Worm (Caenorhabditis elegans) whole organism, late embryonic: ENCODE data around the gene fbxa-116.

Source experiments
- C38D4.7 ChIP-seq: fragments of 200-800 bp; sonication (Bioruptor generic); optimal IDR thresholded peaks from 2 replicates; lab custom pipeline; 2018; ENCODE audit warnings: mild to moderate bottlenecking, missing genetic modification characterization, moderate library complexity, missing compliant biosample characterization
- K09A11.1 ChIP-seq: sonication (generic microtip); optimal IDR thresholded peaks from 2 replicates; lab custom pipeline; 2017; ENCODE audit warnings: antibody characterized with exemption, mild to moderate bottlenecking, missing genetic modification characterization, missing compliant biosample characterization; ENCODE audit not compliant: insufficient read depth
- T23F11.4 ChIP-seq: fragments of 200-800 bp; sonication (Bioruptor generic); optimal IDR thresholded peaks from 2 replicates; lab custom pipeline; 2018; ENCODE audit warnings: mild to moderate bottlenecking, missing genetic modification characterization, missing compliant biosample characterization
- ahr-1 ChIP-seq: sonication (generic microtip); optimal IDR thresholded peaks from 2 replicates; lab custom pipeline; 2016; ENCODE audit warnings: missing genetic modification characterization, missing compliant biosample characterization
- ceh-14 ChIP-seq: sonication (generic microtip); optimal IDR thresholded peaks from 2 replicates; lab custom pipeline; 2016; ENCODE audit warnings: missing genotype, missing genetic modification characterization, missing compliant biosample characterization
- ceh-18 ChIP-seq: sonication (generic microtip); optimal IDR thresholded peaks from 2 replicates; lab custom pipeline; 2016; ENCODE audit warnings: missing genetic modification characterization, missing compliant biosample characterization
- ceh-34 ChIP-seq: sonication (generic microtip); optimal IDR thresholded peaks from 2 replicates; lab custom pipeline; 2016; ENCODE audit warnings: mild to moderate bottlenecking, missing genetic modification characterization, missing compliant biosample characterization
- ceh-48 ChIP-seq: sonication (generic microtip); optimal IDR thresholded peaks from 2 replicates; lab custom pipeline; 2016; ENCODE audit warnings: missing genetic modification characterization, inconsistent platforms, missing compliant biosample characterization
- dmd-4 ChIP-seq: sonication (generic microtip); optimal IDR thresholded peaks from 2 replicates; lab custom pipeline; 2016; ENCODE audit warnings: borderline replicate concordance, missing genetic modification characterization, missing compliant biosample characterization
- dve-1 ChIP-seq: sonication (generic microtip); optimal IDR thresholded peaks from 2 replicates; lab custom pipeline; 2017; ENCODE audit warnings: antibody characterized with exemption, mild to moderate bottlenecking, missing genetic modification characterization, missing compliant biosample characterization
- elt-2 ChIP-seq: sonication (generic microtip); optimal IDR thresholded peaks from 2 replicates; lab custom pipeline; 2016; ENCODE audit warnings: missing genetic modification reagents, missing genetic modification characterization, missing compliant biosample characterization
- ets-4 ChIP-seq: sonication (generic microtip); optimal IDR thresholded peaks from 2 replicates; lab custom pipeline; 2016; ENCODE audit warnings: missing genetic modification characterization, missing compliant biosample characterization
- hlh-13 ChIP-seq: fragments of 200-800 bp; sonication (Bioruptor generic); optimal IDR thresholded peaks from 2 replicates; lab custom pipeline; 2018; ENCODE audit warnings: mild to moderate bottlenecking, missing genetic modification characterization, missing compliant biosample characterization
- hlh-30 ChIP-seq: sonication (generic microtip); optimal IDR thresholded peaks from 2 replicates; lab custom pipeline; 2017; ENCODE audit warnings: antibody characterized with exemption, missing genetic modification characterization, missing compliant biosample characterization; ENCODE audit not compliant: insufficient read depth
- hlh-8 ChIP-seq: sonication (generic microtip); optimal IDR thresholded peaks from 2 replicates; lab custom pipeline; 2016; ENCODE audit warnings: missing genotype, missing genetic modification characterization, missing compliant biosample characterization
- lim-6 ChIP-seq: sonication (generic microtip); optimal IDR thresholded peaks from 2 replicates; lab custom pipeline; 2016; ENCODE audit warnings: missing genetic modification characterization, missing compliant biosample characterization
- nfya-1 ChIP-seq: sonication (generic microtip); optimal IDR thresholded peaks from 2 replicates; lab custom pipeline; 2017; ENCODE audit warnings: missing genetic modification characterization, mild to moderate bottlenecking, missing compliant biosample characterization, antibody characterized with exemption, moderate library complexity
- nhr-11 ChIP-seq: fragments of 150-350 bp; optimal IDR thresholded peaks from 2 replicates; lab custom pipeline; 2014; ENCODE audit warnings: missing biosample characterization, missing genetic modification characterization
- odd-2 ChIP-seq: sonication (generic microtip); optimal IDR thresholded peaks from 2 replicates; lab custom pipeline; 2017; ENCODE audit warnings: antibody characterized with exemption, mild to moderate bottlenecking, missing genetic modification characterization, missing compliant biosample characterization
- pax-1 ChIP-seq: fragments of 150-350 bp; optimal IDR thresholded peaks from 2 replicates; lab custom pipeline; 2014; ENCODE audit warnings: missing biosample characterization, missing genetic modification characterization
- pha-4 ChIP-seq: fragments of 150-350 bp; optimal IDR thresholded peaks from 2 replicates; lab custom pipeline; 2018; ENCODE audit warnings: missing biosample characterization, missing genetic modification reagents, missing genetic modification characterization
- pqm-1 ChIP-seq: sonication (generic microtip); optimal IDR thresholded peaks from 2 replicates; lab custom pipeline; 2016; ENCODE audit warnings: missing genetic modification characterization, missing compliant biosample characterization
- pros-1 ChIP-seq: fragments of 150-350 bp; optimal IDR thresholded peaks from 2 replicates; lab custom pipeline; 2014; ENCODE audit warnings: missing biosample characterization, missing genetic modification reagents, missing genetic modification characterization
- rnt-1 ChIP-seq: sonication (generic microtip); optimal IDR thresholded peaks from 2 replicates; lab custom pipeline; 2016; ENCODE audit warnings: missing genetic modification characterization, missing compliant biosample characterization
- sdc-2 ChIP-seq: sonication (generic microtip); optimal IDR thresholded peaks from 2 replicates; lab custom pipeline; 2016; ENCODE audit warnings: missing genotype, missing genetic modification characterization, missing compliant biosample characterization
- sox-2 ChIP-seq: fragments of 200-800 bp; sonication (Bioruptor generic); IDR thresholded peaks from 2 replicates; pipeline ENCODE4 v1.3.6; 2022; ENCODE audit warnings: missing genetic modification reagents, missing genetic modification characterization, missing compliant biosample characterization
- syd-9 ChIP-seq: sonication (generic microtip); optimal IDR thresholded peaks from 2 replicates; lab custom pipeline; 2016; ENCODE audit warnings: mild to moderate bottlenecking, missing genetic modification characterization, moderate library complexity, missing compliant biosample characterization
- tbx-2 ChIP-seq: sonication (generic microtip); optimal IDR thresholded peaks from 2 replicates; lab custom pipeline; 2016; ENCODE audit warnings: missing genetic modification characterization, missing compliant biosample characterization
- tbx-7 ChIP-seq: sonication (generic microtip); optimal IDR thresholded peaks from 2 replicates; lab custom pipeline; 2016; ENCODE audit warnings: missing genotype, missing genetic modification characterization, missing compliant biosample characterization
- ttx-3 ChIP-seq: sonication (generic microtip); optimal IDR thresholded peaks from 2 replicates; lab custom pipeline; 2016; ENCODE audit warnings: missing genetic modification reagents, missing genetic modification characterization, missing compliant biosample characterization
- unc-42 ChIP-seq: sonication (generic microtip); optimal IDR thresholded peaks from 2 replicates; lab custom pipeline; 2016; ENCODE audit warnings: missing genotype, missing genetic modification characterization, missing compliant biosample characterization
- unc-86 ChIP-seq: sonication (generic microtip); optimal IDR thresholded peaks from 2 replicates; lab custom pipeline; 2016; ENCODE audit warnings: missing genetic modification characterization, missing compliant biosample characterization
- ztf-16 ChIP-seq: sonication (generic microtip); optimal IDR thresholded peaks from 2 replicates; lab custom pipeline; 2017; ENCODE audit warnings: missing genetic modification characterization, missing compliant biosample characterization

The fbxa-116 gene

ce11 chrV:20151432-20151831 is 37.3 kb downstream of the fbxa-116 start, which contains the start of gene F19B2.7:
F19B2.7 (plus strand) TSS chrV:20151732.
- TF ChIP-seq ttx-3 (no peak), ztf-16 (tag; lab: Kevin White, UChicago) (no peak), ets-4 (tag; lab: Kevin White, UChicago) (no peak), nfya-1 (tag; lab: Kevin White, UChicago) (no peak), nhr-11 (tag; lab: Kevin White, UChicago) (no peak)

ce11 chrV:20147662-20148245 is 40.9 kb downstream of the fbxa-116 start, which contains the start of gene Y113G7A.13:
Y113G7A.13 (plus strand) TSS chrV:20148195.
- TF ChIP-seq ceh-14 (tag; lab: Kevin White, UChicago) (no peak), pros-1 (tag; lab: Kevin White, UChicago) (no peak), odd-2 (no peak), elt-2 (tag; lab: Kevin White, UChicago) (peak; percentile 42), sdc-2 (tag; lab: Kevin White, UChicago) (no peak), ceh-18 (tag; lab: Kevin White, UChicago) (no peak)

DNA sequence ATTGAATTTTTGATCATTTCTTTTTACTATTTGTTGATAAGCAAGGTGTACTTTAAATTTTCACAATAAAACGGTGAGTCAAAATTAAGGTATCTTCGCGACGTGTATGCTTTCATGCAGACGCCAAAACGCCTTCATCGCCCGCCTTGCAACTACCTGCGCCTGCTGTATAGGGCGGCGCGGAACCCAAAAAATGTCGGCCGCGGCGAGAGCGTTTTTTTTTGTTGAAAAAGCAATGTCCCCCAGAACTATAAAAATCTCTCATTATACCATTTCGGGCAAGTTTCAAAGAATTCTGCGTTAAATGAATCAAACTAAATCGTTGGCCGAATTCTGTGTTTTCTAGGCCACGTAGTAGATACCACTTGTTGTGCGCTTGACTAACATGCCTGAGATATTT is 45.0 kb downstream of the fbxa-116 start:
- TF ChIP-seq pha-4 = no peak
- TF ChIP-seq K09A11.1 (tag; lab: Kevin White, UChicago) = no peak
- TF ChIP-seq C38D4.7 (GFP tag; lab: Kevin White, UChicago) = no peak
- TF ChIP-seq ztf-16 (tag; lab: Kevin White, UChicago) = no peak
- TF ChIP-seq pqm-1 (tag; lab: Kevin White, UChicago) = no peak
- TF ChIP-seq dmd-4 = no peak
- no peak for TF ChIP-seq hlh-13 (GFP tag; lab: Kevin White, UChicago)
- no peak for TF ChIP-seq rnt-1
- no peak for TF ChIP-seq ceh-34
- no peak for TF ChIP-seq lim-6
- TF ChIP-seq pros-1 (tag; lab: Kevin White, UChicago) = no peak
- no peak for TF ChIP-seq sdc-2 (tag; lab: Kevin White, UChicago)
- TF ChIP-seq, all 69 proteins: peak for 0

- TF ChIP-seq T23F11.4 (GFP tag; lab: Kevin White, UChicago) = no peak
- no peak for TF ChIP-seq tbx-2 (tag; lab: Kevin White, UChicago)
- TF ChIP-seq pha-4 = no peak
- no peak for TF ChIP-seq tbx-7 (tag; lab: Kevin White, UChicago)
- TF ChIP-seq ets-4 (tag; lab: Kevin White, UChicago) = no peak
- no peak for TF ChIP-seq dve-1 (tag; lab: Kevin White, UChicago)
- no peak for TF ChIP-seq hlh-8 (tag; lab: Kevin White, UChicago)
- no peak for TF ChIP-seq syd-9 (tag; lab: Kevin White, UChicago)
- no peak for TF ChIP-seq ahr-1 (tag; lab: Kevin White, UChicago)
- TF ChIP-seq unc-42 (tag; lab: Kevin White, UChicago) = no peak
- TF ChIP-seq hlh-30 (tag; lab: Kevin White, UChicago) = no peak
- TF ChIP-seq unc-86 = no peak
- no peak for TF ChIP-seq ceh-18 (tag; lab: Kevin White, UChicago)
- no peak for TF ChIP-seq ceh-48 (tag; lab: Kevin White, UChicago)
- TF ChIP-seq pax-1 (tag; lab: Kevin White, UChicago) = no peak
- no peak for TF ChIP-seq sox-2 (GFP tag; lab: Robert Waterston, UW)
- TF ChIP-seq pqm-1 (tag; lab: Kevin White, UChicago) = no peak
Observed at ce11 chrV:20142285-20142684, 46.4 kb downstream of the fbxa-116 start, which contains the start of gene Y113G7A.12. Y113G7A.12 (plus strand) TSS chrV:20142585.
